Worm (Caenorhabditis elegans) whole organism, dauer: ENCODE results near the gene pigk-1.

ENCODE experiments used
- unc-62 ChIP-seq: sonication (generic microtip); optimal IDR thresholded peaks from 2 replicates; lab custom pipeline; 2017; ENCODE audit warnings: missing biosample characterization, missing genetic modification reagents, missing genetic modification characterization

Gene pigk-1

DNA sequence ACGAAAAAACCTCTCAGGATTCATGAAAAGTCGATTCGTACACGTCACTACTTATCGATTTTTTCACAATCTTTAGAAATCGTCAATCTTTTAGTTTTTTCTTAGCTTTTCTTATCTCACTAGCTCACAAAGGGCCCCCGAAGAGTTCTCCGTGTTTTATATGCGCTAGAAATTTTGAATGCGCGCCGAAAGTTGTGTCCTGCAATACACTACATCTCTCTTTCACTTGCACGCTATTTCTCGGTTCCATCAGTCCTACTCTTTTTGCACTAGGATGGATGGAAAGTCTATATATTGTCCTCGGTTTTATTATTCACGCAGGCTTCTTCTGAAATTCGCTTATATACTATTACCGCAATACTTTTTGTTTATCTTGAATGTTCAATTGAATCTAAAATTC, 15.8 kb upstream of the pigk-1 start:
- no peak for TF ChIP-seq unc-62 (GFP tag; lab: Kevin White, UChicago)

DNA sequence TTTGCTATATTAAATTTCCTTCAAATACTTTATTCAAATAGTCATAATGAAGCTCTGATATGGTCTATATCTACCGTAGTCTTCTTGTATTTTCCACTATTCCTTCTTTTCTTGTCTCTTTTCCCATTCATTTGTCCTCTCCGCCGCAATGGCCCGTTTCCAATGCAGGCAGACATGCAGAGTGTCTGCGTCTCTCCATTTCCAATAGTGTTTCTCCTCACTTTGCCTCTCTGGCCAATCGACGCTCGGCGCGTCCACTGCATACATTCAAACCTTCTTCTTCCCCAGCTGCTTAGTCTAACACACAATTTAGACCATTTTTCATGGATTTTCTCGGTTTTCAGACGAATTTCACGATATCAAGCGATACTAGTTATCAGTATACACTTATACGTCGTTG, 15.4 kb upstream of the pigk-1 start:
- no peak for TF ChIP-seq unc-62 (GFP tag; lab: Kevin White, UChicago)

DNA sequence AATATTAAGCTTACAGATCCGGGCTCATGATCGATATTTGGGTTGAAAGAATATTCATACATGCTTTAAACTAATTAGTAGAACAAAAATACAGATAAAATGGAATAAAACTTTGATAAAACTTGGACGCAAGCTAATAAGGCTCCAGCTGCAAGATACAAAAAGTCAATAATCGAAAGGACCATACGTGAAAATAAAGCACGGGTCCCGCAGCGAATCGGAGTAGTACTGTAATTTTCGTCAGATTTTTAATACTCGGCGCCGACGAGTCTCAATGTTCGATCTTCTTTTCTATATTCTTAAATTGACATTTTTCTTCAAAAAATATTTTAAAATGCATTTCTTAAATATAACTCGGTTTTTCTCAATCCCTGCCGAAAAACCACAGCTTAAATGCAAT, 14.9 kb upstream of the pigk-1 start, which contains the start of gene spo-11:
spo-11 (minus strand) TSS at position 189 of the 400 bp plus-strand sequence.
- TF ChIP-seq unc-62 (GFP tag; lab: Kevin White, UChicago): no peak

DNA sequence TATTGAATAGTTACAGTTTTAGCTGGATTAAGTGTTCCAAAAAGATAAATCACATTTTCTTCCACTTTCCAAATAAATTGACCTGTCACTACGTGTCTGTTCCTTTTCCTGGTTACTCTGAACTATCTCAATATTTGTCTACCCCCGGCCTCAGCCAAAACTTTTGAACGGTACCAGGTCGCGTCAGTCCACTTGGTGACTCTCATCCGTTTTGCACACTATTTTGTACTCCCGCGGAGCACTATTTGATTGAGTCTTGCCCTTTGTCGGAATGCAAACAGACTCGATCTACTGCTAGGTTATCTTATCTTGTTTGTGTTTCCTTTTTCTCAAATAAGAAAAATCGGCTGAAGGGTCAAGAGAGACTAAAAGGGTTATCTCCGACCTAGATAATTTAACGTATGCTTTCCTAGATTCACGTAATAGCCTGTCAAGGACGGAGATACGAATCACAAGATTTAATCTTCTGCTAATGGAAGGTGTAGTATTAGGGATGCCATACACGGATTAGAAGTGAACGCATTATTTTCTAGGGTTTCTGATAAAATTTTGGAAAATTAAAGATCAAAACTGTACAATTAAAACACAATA, 10.2 kb upstream of the pigk-1 start:
- TF ChIP-seq unc-62 (GFP tag; lab: Kevin White, UChicago): no peak

DNA sequence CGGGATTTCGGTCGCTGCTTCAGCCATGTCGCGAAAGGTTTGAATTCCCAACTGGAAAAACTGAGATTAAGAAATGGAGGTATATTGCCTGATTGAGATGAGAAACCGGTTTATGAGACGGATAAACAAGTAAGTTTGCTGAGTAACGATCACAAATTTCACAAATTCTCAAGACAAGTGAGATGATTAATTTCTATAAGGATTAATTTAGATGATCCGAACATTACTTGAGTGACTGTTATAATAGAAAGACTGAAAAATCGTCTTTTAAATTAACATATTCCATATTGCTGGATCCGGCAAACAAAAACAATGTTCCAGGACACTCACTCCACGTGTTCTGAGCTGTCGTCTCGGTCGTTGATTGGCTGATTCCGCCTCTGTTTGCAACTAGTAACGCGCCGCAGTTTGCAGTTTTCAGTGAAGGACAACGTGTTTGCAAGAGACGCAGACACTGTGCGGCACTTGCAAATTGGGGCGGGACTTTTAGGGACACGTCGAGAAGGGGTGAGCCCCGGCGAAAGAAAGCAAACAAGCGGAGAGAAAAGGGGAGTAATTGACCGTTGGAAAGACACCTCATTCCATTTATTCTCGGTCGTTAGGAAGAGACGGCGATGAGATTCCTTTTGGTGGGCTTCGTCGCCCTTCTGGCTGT, 9.1 kb upstream of the pigk-1 start, which contains the start of the genes imp-2 and enpl-1:
imp-2 (minus strand) TSS at position 51 of the 655 bp plus-strand sequence.
enpl-1 (plus strand) TSS at position 462 of the 655 bp plus-strand sequence.
- no peak for TF ChIP-seq unc-62 (GFP tag; lab: Kevin White, UChicago)

DNA sequence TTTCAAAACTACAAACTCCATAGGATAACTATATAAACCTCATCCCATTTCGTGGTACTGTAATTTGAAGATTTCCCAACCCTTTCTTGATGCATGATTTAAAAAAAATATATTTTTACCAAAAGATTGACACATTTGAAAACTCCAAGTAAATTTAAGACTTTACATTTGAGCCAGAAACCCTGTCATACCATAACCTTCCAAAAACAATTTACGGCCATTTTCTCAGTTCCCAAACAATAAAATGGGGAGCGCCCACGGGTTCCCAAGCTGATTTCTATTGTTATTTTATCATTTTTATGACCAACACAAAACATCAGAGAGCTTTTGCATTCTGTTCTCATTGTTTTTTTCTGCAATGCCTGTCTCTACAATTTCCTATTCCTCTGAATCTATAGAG, 2.8 kb upstream of the pigk-1 start, which contains the start of gene clc-9:
clc-9 (plus strand) TSS at position 301 of the 400 bp plus-strand sequence.
- no peak for TF ChIP-seq unc-62 (GFP tag; lab: Kevin White, UChicago)

DNA sequence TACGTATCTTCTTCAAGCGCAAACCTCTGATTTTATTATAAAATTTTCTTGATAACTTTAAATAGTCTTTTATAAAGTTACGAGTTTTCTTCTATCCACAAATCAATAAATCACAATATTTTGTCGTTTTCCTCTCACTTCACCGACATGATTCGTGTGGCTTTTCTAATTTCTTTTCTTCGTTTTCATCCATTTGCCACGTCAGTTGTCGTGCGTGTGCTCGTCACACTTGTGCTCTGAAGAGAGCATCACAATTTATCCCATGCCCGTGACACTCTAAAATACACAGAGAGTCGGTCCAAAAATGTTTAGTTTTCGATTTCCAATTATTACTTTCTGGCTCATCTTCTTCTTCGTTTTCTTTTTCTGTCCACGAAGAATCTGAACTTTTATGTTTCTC, 2.1 kb upstream of the pigk-1 start:
- no peak for TF ChIP-seq unc-62 (GFP tag; lab: Kevin White, UChicago)

DNA sequence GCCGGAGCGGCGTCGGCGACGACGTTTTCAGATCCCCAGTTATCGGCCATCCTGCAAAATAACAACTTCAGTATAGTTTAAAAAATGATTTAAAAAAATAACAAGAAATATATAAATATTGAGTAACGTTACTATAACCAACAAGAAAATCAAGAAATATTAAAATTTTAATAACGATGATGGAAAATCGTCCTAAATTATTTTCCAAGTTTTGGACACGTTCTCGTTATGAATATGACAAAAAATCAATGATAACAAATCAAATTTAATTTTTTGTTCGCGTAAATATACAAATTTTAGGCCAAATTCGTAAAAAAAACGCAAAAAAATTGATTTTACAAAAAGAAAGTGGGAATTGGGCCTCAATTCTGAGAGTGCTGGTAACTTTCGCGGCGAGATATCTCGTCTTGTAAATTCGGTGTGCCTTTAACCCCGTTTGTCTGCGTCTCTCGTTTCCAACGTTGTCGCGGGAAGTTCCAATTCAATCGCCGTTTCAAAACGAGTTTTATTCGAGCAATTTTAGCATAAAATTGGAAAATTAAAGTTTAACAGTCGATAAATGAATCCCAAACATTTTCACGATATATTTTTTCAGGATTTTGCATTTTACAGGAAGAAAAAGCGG, 1.3 kb upstream of the pigk-1 start, which contains the start of gene rps-5:
rps-5 (minus strand) TSS at position 51 of the 625 bp plus-strand sequence.
- no peak for TF ChIP-seq unc-62 (GFP tag; lab: Kevin White, UChicago)

DNA sequence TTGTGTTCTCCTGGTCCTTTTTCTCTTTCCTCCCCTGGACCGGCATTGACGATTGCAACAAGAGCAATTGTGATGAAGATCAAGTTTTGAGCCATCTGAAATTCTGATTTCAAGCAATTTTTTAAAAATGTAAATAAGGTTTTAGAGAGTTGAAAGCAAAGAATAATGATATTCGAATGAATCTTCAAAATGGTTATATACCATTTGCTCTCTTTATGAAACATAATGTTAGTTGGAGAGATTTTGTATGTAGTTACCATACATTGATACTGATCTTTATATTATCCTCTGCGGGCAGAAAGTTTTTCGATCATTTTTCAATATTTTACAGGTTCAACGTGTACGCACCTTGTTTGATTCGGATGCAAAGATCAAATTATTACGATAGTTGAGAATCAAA, 4.1 kb downstream of the pigk-1 start, which contains the start of gene srlf-24:
srlf-24 (minus strand) TSS at position 101 of the 400 bp plus-strand sequence.
- no peak for TF ChIP-seq unc-62 (GFP tag; lab: Kevin White, UChicago)

DNA sequence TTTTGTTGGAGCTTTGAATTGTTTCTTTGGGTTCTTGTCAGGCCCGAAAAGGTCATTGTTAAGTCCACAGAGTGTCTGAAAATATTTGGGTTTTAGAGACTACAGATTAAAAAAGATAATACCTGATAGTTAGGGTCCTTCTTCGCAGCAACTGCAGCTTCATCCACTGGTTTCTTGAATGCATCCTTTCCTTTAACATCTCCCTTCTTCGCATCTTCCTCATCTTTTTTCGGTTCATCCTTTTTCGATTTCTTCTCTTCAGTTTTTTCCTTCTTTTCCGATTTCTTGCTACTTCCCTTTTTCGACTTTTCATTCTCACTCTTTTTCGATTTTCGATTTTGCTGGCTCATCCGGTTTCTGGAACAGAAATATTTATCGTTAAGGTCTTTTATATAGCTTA, 6.3 kb downstream of the pigk-1 start:
- TF ChIP-seq unc-62 (GFP tag; lab: Kevin White, UChicago): no peak

DNA sequence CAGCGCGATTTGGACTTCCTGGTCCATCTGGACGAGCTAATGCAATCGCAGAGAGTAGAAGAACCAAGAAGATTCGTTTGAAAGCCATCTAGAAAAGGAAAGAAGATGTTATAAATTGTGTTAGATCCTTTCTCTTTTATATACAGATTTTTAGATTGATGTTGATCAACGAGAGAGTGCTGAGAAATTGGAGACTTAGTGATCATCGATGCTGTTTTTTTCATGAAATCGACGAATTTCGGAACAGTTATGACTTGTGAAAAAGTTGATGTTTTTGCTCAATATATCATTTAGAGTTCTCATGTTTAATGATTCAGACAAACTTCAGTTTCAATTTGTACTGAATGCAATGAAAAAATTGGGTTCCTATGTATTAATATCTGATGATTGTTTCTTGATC, 7.2 kb downstream of the pigk-1 start, which contains the start of gene srlf-17:
srlf-17 (minus strand) TSS at position 101 of the 400 bp plus-strand sequence.
- no peak for TF ChIP-seq unc-62 (GFP tag; lab: Kevin White, UChicago)

DNA sequence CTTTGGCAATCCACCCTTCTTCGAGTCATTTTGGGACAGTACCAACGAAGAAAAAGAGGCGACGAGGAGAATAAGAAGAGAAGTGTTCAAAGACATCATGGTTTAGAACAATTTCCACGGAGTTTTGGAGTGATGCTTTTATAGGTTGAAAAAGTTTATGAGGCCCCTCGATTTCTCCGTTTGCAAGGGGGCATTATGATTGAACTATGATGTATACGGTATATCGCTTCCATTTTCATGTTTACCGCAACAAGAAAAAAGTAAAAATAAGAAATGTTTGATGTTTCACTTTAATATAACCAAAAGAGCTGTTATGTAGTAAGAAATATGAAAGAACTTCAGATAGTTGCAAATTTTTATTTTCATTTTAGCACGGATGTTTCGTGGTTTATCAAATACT, 8.4 kb downstream of the pigk-1 start, which contains the start of gene srlf-18:
srlf-18 (minus strand) TSS at position 101 of the 400 bp plus-strand sequence.
- TF ChIP-seq unc-62 (GFP tag; lab: Kevin White, UChicago): no peak

DNA sequence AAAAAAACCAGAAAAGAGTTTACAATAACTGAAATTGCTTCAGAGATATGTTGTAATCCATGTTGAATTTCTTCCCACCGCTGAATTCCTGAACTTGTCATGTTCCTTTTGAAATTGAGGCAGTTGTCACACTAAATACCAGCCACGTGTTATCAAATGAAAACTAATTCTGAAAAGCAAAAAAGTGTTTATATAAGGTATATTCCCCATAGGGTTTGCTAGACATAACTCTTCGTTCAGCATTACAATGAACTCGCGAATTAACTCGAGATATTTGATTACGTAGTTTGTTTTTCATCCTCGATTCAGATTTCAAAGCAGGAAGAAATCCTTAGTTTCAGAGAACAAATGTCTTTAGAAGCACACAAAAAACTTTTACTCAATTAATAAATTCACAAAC, 9.5 kb downstream of the pigk-1 start, which contains the start of gene str-3:
str-3 (minus strand) TSS at position 101 of the 400 bp plus-strand sequence.
- no peak for TF ChIP-seq unc-62 (GFP tag; lab: Kevin White, UChicago)

DNA sequence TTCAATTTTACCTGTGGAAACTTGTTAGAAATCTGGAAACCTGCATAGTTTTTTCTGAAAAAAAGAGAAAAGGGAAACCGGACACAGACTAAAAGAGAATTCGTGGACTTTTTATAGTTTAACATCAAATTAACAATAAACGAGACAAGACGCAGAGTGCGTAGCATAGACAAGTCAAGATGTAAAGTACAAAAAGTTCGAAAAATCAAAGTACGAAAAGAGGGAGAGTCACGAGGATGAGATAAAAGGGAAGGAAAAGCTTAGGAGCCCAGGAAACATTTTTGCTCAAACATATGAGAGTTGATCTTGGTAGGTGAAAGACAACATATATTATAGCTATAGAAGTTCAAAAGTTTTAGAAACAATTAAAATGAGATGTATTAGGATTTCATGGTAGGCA, 12.0 kb downstream of the pigk-1 start, which contains the start of gene M7.12:
M7.12 (minus strand) TSS at position 188 of the 400 bp plus-strand sequence.
- TF ChIP-seq unc-62 (GFP tag; lab: Kevin White, UChicago): no peak

DNA sequence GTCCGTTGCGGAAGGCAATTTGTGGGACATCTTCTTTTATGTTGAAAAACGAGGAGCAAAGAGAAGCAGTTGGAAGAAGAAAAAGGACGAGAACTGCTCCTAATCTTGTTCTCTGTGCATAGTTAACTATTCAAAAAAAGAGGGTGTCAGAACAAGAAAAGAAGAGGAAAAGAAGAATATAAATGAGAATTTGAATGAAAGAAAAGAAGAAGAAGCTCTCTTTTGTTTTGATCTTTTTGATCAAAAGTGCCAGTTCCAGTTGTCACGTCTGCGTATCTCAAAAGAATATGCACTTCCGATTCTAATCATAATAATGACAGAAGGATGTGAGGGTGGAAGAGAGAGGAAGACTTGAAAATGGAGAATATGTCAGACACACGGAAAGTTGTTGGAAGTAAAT, 14.8 kb downstream of the pigk-1 start, which contains the start of gene M7.8:
M7.8 (minus strand) TSS at position 112 of the 400 bp plus-strand sequence.
- no peak for TF ChIP-seq unc-62 (GFP tag; lab: Kevin White, UChicago)

DNA sequence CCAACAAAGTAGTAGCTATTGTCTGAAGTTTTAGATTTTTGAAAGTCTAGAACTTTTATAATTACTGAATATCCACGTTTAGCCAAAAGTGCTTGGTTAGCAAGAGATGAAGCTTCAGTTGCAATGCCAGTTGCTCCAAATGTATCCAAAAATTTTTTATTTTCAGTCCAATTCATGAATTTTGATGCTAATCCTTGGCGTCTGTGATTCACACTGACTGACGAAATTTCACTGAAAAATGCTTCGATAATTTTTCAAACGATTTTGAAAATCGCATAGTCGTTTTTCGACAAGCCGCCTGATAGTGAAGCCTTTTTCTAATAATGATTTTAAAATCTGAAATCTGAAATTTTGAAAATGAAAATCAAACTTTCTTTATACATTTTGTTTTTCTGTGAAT, 15.8 kb downstream of the pigk-1 start:
- no peak for TF ChIP-seq unc-62 (GFP tag; lab: Kevin White, UChicago)
